Worm (Caenorhabditis elegans) whole organism, L3 larva: Measurements from ENCODE around the gene osm-3.
A peak's percentile ranks its signal among the peaks of the same experiment; 100 is the strongest.

Experiments
- R02D3.7 ChIP-seq: fragments of 150-350 bp; optimal IDR thresholded peaks from 2 replicates; lab custom pipeline; 2014; ENCODE audit warnings: missing biosample characterization, missing genetic modification characterization
- ZK546.5 ChIP-seq: sonication (generic microtip); optimal IDR thresholded peaks from 2 replicates; lab custom pipeline; 2017; ENCODE audit warnings: missing biosample characterization, missing genetic modification characterization
- aly-2 ChIP-seq: fragments of 150-350 bp; optimal IDR thresholded peaks from 2 replicates; lab custom pipeline; 2014; ENCODE audit warnings: missing biosample characterization, missing genetic modification characterization
- ama-1 ChIP-seq: fragments of 150-350 bp; optimal IDR thresholded peaks from 2 replicates; lab custom pipeline; 2018
- ceh-16 ChIP-seq: sonication (generic microtip); optimal IDR thresholded peaks from 2 replicates; lab custom pipeline; 2017; ENCODE audit warnings: missing biosample characterization, missing genetic modification characterization
- ceh-28 ChIP-seq: fragments of 150-350 bp; optimal IDR thresholded peaks from 2 replicates; lab custom pipeline; 2014; ENCODE audit warnings: missing biosample characterization, missing genetic modification reagents, missing genetic modification characterization
- ceh-82 ChIP-seq: fragments of 150-350 bp; optimal IDR thresholded peaks from 2 replicates; lab custom pipeline; 2014; ENCODE audit warnings: missing biosample characterization, missing genetic modification characterization
- daf-12 ChIP-seq: fragments of 150-350 bp; optimal IDR thresholded peaks from 2 replicates; lab custom pipeline; 2014; ENCODE audit warnings: missing biosample characterization, missing genetic modification reagents, missing genetic modification characterization
- egl-27 ChIP-seq: sonication (generic microtip); optimal IDR thresholded peaks from 4 replicates; lab custom pipeline; 2017; ENCODE audit warnings: missing biosample characterization, missing genetic modification reagents, missing genetic modification characterization
- egl-5 ChIP-seq: fragments of 150-350 bp; optimal IDR thresholded peaks from 2 replicates; lab custom pipeline; 2017; ENCODE audit warnings: missing biosample characterization, missing genetic modification reagents, missing genetic modification characterization, inconsistent platforms
- elt-1 ChIP-seq: fragments of 150-350 bp; optimal IDR thresholded peaks from 2 replicates; lab custom pipeline; 2014; ENCODE audit warnings: missing biosample characterization, missing genetic modification characterization
- elt-2 ChIP-seq: sonication (generic microtip); optimal IDR thresholded peaks from 2 replicates; lab custom pipeline; 2016; ENCODE audit warnings: missing genetic modification reagents, mild to moderate bottlenecking, missing genetic modification characterization, missing compliant biosample characterization
- elt-3 ChIP-seq, 3 experiments: fragments of 150-350 bp in 1 of 3; sonication (generic microtip) in 2 of 3; optimal IDR thresholded peaks; 2 replicates in 2 of 3; 4 replicates in 1 of 3; lab custom pipeline; 2014 to 2017; ENCODE audit warnings: missing biosample characterization in 3 of 3, missing genetic modification characterization in 3 of 3
- fkh-10 ChIP-seq: sonication (generic microtip); optimal IDR thresholded peaks from 2 replicates; lab custom pipeline; 2017; ENCODE audit warnings: missing biosample characterization, missing genetic modification reagents, missing genetic modification characterization
- fkh-2 ChIP-seq: fragments of 150-350 bp; optimal IDR thresholded peaks from 2 replicates; lab custom pipeline; 2014; ENCODE audit warnings: missing biosample characterization, missing genetic modification reagents, missing genetic modification characterization
- fos-1 ChIP-seq: fragments of 150-350 bp; optimal IDR thresholded peaks from 2 replicates; lab custom pipeline; 2014; ENCODE audit warnings: missing biosample characterization, missing genetic modification characterization
- lin-15B ChIP-seq: fragments of 150-350 bp; optimal IDR thresholded peaks from 2 replicates; lab custom pipeline; 2014; ENCODE audit warnings: missing biosample characterization, missing genetic modification characterization
- lin-39 ChIP-seq: fragments of 150-350 bp; optimal IDR thresholded peaks from 2 replicates; lab custom pipeline; 2018; ENCODE audit warnings: missing biosample characterization, missing genetic modification reagents, missing genetic modification characterization
- mdl-1 ChIP-seq: fragments of 150-350 bp; optimal IDR thresholded peaks from 2 replicates; lab custom pipeline; 2014; ENCODE audit warnings: missing biosample characterization, missing genetic modification characterization
- mml-1 ChIP-seq: fragments of 150-350 bp; sonication (generic microtip); optimal IDR thresholded peaks from 3 replicates; lab custom pipeline; 2014; ENCODE audit warnings: missing biosample characterization, missing genetic modification characterization
- nfya-1 ChIP-seq: sonication (generic microtip); optimal IDR thresholded peaks from 2 replicates; lab custom pipeline; 2017; ENCODE audit warnings: missing genetic modification characterization, mild to moderate bottlenecking, missing compliant biosample characterization, antibody characterized with exemption, moderate library complexity; ENCODE audit not compliant: insufficient read depth
- nhr-11 ChIP-seq: fragments of 150-350 bp; optimal IDR thresholded peaks from 2 replicates; lab custom pipeline; 2014; ENCODE audit warnings: missing biosample characterization, missing genetic modification characterization
- nhr-237 ChIP-seq: fragments of 150-350 bp; optimal IDR thresholded peaks from 2 replicates; lab custom pipeline; 2014; ENCODE audit warnings: missing biosample characterization, missing genetic modification characterization
- nhr-28 ChIP-seq: fragments of 150-350 bp; optimal IDR thresholded peaks from 2 replicates; lab custom pipeline; 2014; ENCODE audit warnings: missing biosample characterization, missing genetic modification characterization
- nhr-43 ChIP-seq: sonication (generic microtip); optimal IDR thresholded peaks from 2 replicates; lab custom pipeline; 2016; ENCODE audit warnings: mild to moderate bottlenecking, missing genetic modification characterization, missing compliant biosample characterization; ENCODE audit not compliant: poor library complexity, severe bottlenecking
- nhr-76 ChIP-seq: fragments of 150-350 bp; sonication (generic microtip); optimal IDR thresholded peaks from 5 replicates; lab custom pipeline; 2014; ENCODE audit warnings: missing biosample characterization, missing genetic modification characterization
- pha-4 ChIP-seq: fragments of 150-350 bp; optimal IDR thresholded peaks from 2 replicates; lab custom pipeline; 2014; ENCODE audit warnings: missing biosample characterization, missing genetic modification reagents, missing genetic modification characterization
- pqm-1 ChIP-seq: fragments of 150-350 bp; optimal IDR thresholded peaks from 2 replicates; lab custom pipeline; 2017; ENCODE audit warnings: missing biosample characterization, missing genetic modification characterization, inconsistent platforms
- sea-2 ChIP-seq: fragments of 150-350 bp; sonication (generic microtip); optimal IDR thresholded peaks from 4 replicates; lab custom pipeline; 2014; ENCODE audit warnings: missing biosample characterization, missing genetic modification reagents, missing genetic modification characterization
- tbx-2 ChIP-seq: sonication (generic microtip); optimal IDR thresholded peaks from 2 replicates; lab custom pipeline; 2016; ENCODE audit warnings: mild to moderate bottlenecking, missing genetic modification characterization, missing compliant biosample characterization
- unc-39 ChIP-seq: sonication (generic microtip); optimal IDR thresholded peaks from 4 replicates; lab custom pipeline; 2017; ENCODE audit warnings: missing biosample characterization, missing genetic modification characterization
- unc-62 ChIP-seq: fragments of 150-350 bp; sonication (generic microtip); optimal IDR thresholded peaks from 4 replicates; lab custom pipeline; 2014; ENCODE audit warnings: missing biosample characterization, missing genetic modification reagents, missing genetic modification characterization
- ztf-4 ChIP-seq: fragments of 150-350 bp; optimal IDR thresholded peaks from 2 replicates; lab custom pipeline; 2014; ENCODE audit warnings: missing biosample characterization, missing genetic modification characterization

The osm-3 gene

ce11 chrIV:3815259-3815644, 14.4 kb upstream of the osm-3 start:
- TF ChIP-seq ceh-28 (tag; lab: Kevin White, UChicago) (no peak), ZK546.5 (tag; lab: Kevin White, UChicago) (no peak), fos-1 (tag; lab: Kevin White, UChicago) (no peak), nfya-1 (no peak), fkh-2 (tag; lab: Kevin White, UChicago) (no peak)

- no peak for TF ChIP-seq lin-39 (tag; lab: Kevin White, UChicago)
- no peak for TF ChIP-seq mml-1 (tag; lab: Kevin White, UChicago)
- no peak for TF ChIP-seq sea-2 (GFP tag; lab: Kevin White, UChicago)
- TF ChIP-seq aly-2 (tag; lab: Kevin White, UChicago) = no peak
- TF ChIP-seq elt-2 = peak; percentile 82
- no peak for TF ChIP-seq elt-3 (tag; optimal IDR thresholded peaks at IDR 0.05; lab: Kevin White, UChicago)
- no peak for TF ChIP-seq ceh-28 (tag; lab: Kevin White, UChicago)
- no peak for TF ChIP-seq ztf-4 (tag; lab: Kevin White, UChicago)
- TF ChIP-seq lin-15B (tag; lab: Kevin White, UChicago) = peak; percentile 12
- TF ChIP-seq fos-1 (tag; lab: Kevin White, UChicago) = no peak
- TF ChIP-seq nfya-1 = no peak
- TF ChIP-seq pha-4 (tag; lab: Kevin White, UChicago) = peak; percentile 57
- no peak for TF ChIP-seq ama-1 (lab: Kevin White, UChicago)
- TF ChIP-seq mdl-1 (tag; lab: Kevin White, UChicago) = no peak
- TF ChIP-seq elt-1 = no peak
- TF ChIP-seq R02D3.7 (tag; lab: Kevin White, UChicago) = no peak
- TF ChIP-seq unc-39 = no peak
Measured at ce11 chrIV:3814553-3815258, 13.9 kb upstream of the osm-3 start.

ce11 chrIV:3812812-3813211, 12.0 kb upstream of the osm-3 start:
- TF ChIP-seq pha-4 (tag; lab: Kevin White, UChicago) = no peak
- no peak for TF ChIP-seq pqm-1
- TF ChIP-seq, all 47 proteins: peak for 0

ce11 chrIV:3807545-3807944, 6.7 kb upstream of the osm-3 start:
- no peak for TF ChIP-seq ceh-16 (tag; lab: Kevin White, UChicago)
- no peak for TF ChIP-seq daf-12 (tag; lab: Kevin White, UChicago)
- TF ChIP-seq R02D3.7 (tag; lab: Kevin White, UChicago) = peak; percentile 43
- TF ChIP-seq nfya-1 = no peak
- no peak for TF ChIP-seq nhr-28 (tag; lab: Kevin White, UChicago)
- TF ChIP-seq tbx-2 = no peak

- TF ChIP-seq ceh-28 (tag; lab: Kevin White, UChicago) (no peak), nhr-43 (tag; lab: Kevin White, UChicago) (no peak), elt-2 (no peak), ceh-82 (no peak), lin-39 (tag; lab: Kevin White, UChicago) (no peak), sea-2 (GFP tag; lab: Kevin White, UChicago) (no peak), elt-1 (no peak), egl-27 (no peak), nhr-28 (tag; lab: Kevin White, UChicago) (no peak), nhr-76 (tag; lab: Kevin White, UChicago) (no peak), ztf-4 (tag; lab: Kevin White, UChicago) (no peak), aly-2 (tag; lab: Kevin White, UChicago) (no peak), nhr-11 (tag; lab: Kevin White, UChicago) (no peak), tbx-2 (no peak), fkh-10 (GFP tag; lab: Kevin White, UChicago) (no peak), unc-62 (GFP tag; lab: Kevin White, UChicago) (no peak), egl-5 (tag; lab: Kevin White, UChicago) (no peak), nhr-237 (tag; lab: Kevin White, UChicago) (no peak), daf-12 (tag; lab: Kevin White, UChicago) (no peak), ceh-16 (tag; lab: Kevin White, UChicago) (no peak)
Measured at ce11 chrIV:3807092-3807491, 6.2 kb upstream of the osm-3 start, which contains the start of gene M02B7.7. Gene M02B7.7 (minus strand): TSS chrIV:3807192.
